In the genomic region with DNA sequence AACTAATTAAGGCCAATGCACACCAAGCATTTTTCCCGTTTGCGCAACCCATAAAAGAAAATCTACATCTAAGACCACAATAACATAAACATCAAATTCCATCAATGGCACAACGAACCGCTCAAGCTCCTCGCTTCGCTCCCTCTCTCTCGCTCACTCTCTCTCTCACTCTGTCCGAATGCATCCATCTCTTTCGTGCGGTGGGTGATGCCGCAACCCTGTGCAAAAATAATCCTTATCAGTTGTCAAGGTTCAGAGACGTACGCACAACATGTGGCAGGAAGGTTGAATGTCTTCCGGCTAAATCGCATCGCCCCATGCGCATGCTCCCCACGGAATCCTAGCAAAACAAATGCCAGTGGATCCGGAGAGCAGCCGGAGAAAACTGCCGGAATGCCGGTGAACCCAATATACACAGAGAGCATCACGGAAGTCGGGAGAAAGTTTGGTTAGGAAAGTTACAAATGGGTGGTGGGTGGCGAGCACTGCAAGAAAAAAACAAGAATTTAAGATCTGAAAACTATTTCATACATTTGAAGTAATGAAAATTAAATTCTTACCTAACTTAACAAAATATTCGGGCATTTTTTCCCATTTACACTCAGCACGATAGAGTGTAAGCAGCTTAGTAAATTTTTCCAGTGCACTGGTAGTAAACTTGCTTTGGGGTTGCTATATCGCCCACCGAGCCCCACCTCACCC, we compare ENCODE assay signal across 2 fruit fly cellular contexts.
TF ChIP-seq lines count a peak whose summit lies in the region.

No protein-coding gene starts in this region.

TF ChIP-seq in whole organism, embryonic, 481 proteins besides CTCF, POLR2A, EP300 and RAD21 (continued from another document and continues in another):
- TF ChIP-seq chn (GFP tag; optimal IDR thresholded peaks at IDR 0.05; lab: Kevin White, UChicago) (peak; percentile 80), CG8290 (GFP tag; optimal IDR thresholded peaks at IDR 0.05; lab: Kevin White, UChicago) (peak; percentile 63), CG8290 (tag; optimal IDR thresholded peaks at IDR 0.05; lab: Kevin White, UChicago) (peak in 1 of 2 experiments; percentile 97), Vsx1 (GFP tag; optimal IDR thresholded peaks at IDR 0.05; lab: Kevin White, UChicago) (peak; percentile 74), yki (optimal IDR thresholded peaks at IDR 0.05; lab: Kevin White, UChicago) (no peak), Sox102F (GFP tag; optimal IDR thresholded peaks at IDR 0.05; lab: Kevin White, UChicago) (peak; percentile 94), CG4617 (GFP tag; optimal IDR thresholded peaks at IDR 0.05; lab: Kevin White, UChicago; ENCODE audit: borderline replicate concordance) (peak; percentile 78), en (GFP tag; optimal IDR thresholded peaks at IDR 0.05; lab: Kevin White, UChicago) (peak; percentile 84), gsb-n (tag; optimal IDR thresholded peaks at IDR 0.05; lab: Kevin White, UChicago) (peak; percentile 80), CG5245 (GFP tag; optimal IDR thresholded peaks at IDR 0.05; lab: Kevin White, UChicago) (peak; percentile 91), CG8089 (GFP tag; optimal IDR thresholded peaks at IDR 0.05; lab: Kevin White, UChicago) (peak; percentile 57), Doc2 (GFP tag; IDR thresholded peaks at IDR 0.05; lab: Robert Waterston, UW) (peak; percentile 83), jing (GFP tag; optimal IDR thresholded peaks at IDR 0.05; lab: Kevin White, UChicago) (peak; percentile 84), CG3838 (GFP tag; optimal IDR thresholded peaks at IDR 0.05; lab: Kevin White, UChicago) (peak; percentile 55), gce (GFP tag; IDR thresholded peaks at IDR 0.05; lab: Robert Waterston, UW) (peak; percentile 82), CG15696 (tag; optimal IDR thresholded peaks at IDR 0.05; lab: Kevin White, UChicago) (peak; percentile 44), abd-A (tag; optimal IDR thresholded peaks at IDR 0.05; lab: Kevin White, UChicago) (peak; percentile 69), CG18764 (GFP tag; optimal IDR thresholded peaks at IDR 0.05; lab: Kevin White, UChicago) (peak; percentile 82), eve (GFP tag; optimal IDR thresholded peaks at IDR 0.05; lab: Kevin White, UChicago) (peak in 1 of 2 experiments; percentile 92), nerfin-2 (GFP tag; IDR thresholded peaks at IDR 0.05; lab: Robert Waterston, UW; ENCODE audit: partially characterized antibody) (no peak), cato (GFP tag; optimal IDR thresholded peaks at IDR 0.05; lab: Kevin White, UChicago; ENCODE audit: borderline replicate concordance) (peak; percentile 69), CG10565 (GFP tag; optimal IDR thresholded peaks at IDR 0.05; lab: Kevin White, UChicago) (peak; percentile 58), CG10979 (tag; optimal IDR thresholded peaks at IDR 0.05; lab: Kevin White, UChicago) (peak; percentile 88), ci (GFP tag; IDR thresholded peaks at IDR 0.05; lab: Robert Waterston, UW) (peak; percentile 97), CG10267 (tag; optimal IDR thresholded peaks at IDR 0.05; lab: Kevin White, UChicago) (peak; percentile 81), B-H2 (GFP tag; optimal IDR thresholded peaks at IDR 0.05; lab: Kevin White, UChicago) (peak; percentile 84), hb (GFP tag; IDR thresholded peaks at IDR 0.05; lab: Robert Waterston, UW; ENCODE audit: partially characterized antibody) (0 out of 3 replicates have a peak, but pooled peaks have one; percentile 36), CG4424 (GFP tag; optimal IDR thresholded peaks at IDR 0.05; lab: Kevin White, UChicago) (peak; percentile 90), unpg (GFP tag; optimal IDR thresholded peaks at IDR 0.05; lab: Kevin White, UChicago) (peak; percentile 93), bab2 (GFP tag; optimal IDR thresholded peaks at IDR 0.05; lab: Kevin White, UChicago) (peak; percentile 84), CHES-1-like (GFP tag; optimal IDR thresholded peaks at IDR 0.05; lab: Kevin White, UChicago) (peak; percentile 84), dpn (GFP tag; optimal IDR thresholded peaks at IDR 0.05; lab: Kevin White, UChicago) (peak; percentile 93 to 94), dmrt11E (tag; optimal IDR thresholded peaks at IDR 0.05; lab: Kevin White, UChicago) (peak; percentile 47), CG15011 (GFP tag; optimal IDR thresholded peaks at IDR 0.05; lab: Kevin White, UChicago) (peak; percentile 85), CG16863 (GFP tag; optimal IDR thresholded peaks at IDR 0.05; lab: Kevin White, UChicago) (peak; percentile 85), Hr51 (GFP tag; optimal IDR thresholded peaks at IDR 0.05; lab: Kevin White, UChicago) (peak; percentile 82 to 92), Tbp (GFP tag; optimal IDR thresholded peaks at IDR 0.05; lab: Kevin White, UChicago) (no peak), schlank (tag; optimal IDR thresholded peaks at IDR 0.05; lab: Kevin White, UChicago) (peak; percentile 96), CG13775 (GFP tag; optimal IDR thresholded peaks at IDR 0.05; lab: Kevin White, UChicago) (peak; percentile 86), lola (GFP tag; optimal IDR thresholded peaks at IDR 0.05; lab: Kevin White, UChicago) (peak in 1 of 3 experiments; percentile 66), CG6689 (GFP tag; IDR thresholded peaks at IDR 0.05; lab: Robert Waterston, UW) (peak; percentile 94), CG4730 (GFP tag; IDR thresholded peaks at IDR 0.05; lab: Robert Waterston, UW) (peak; percentile 91), ase (GFP tag; IDR thresholded peaks at IDR 0.05; lab: Robert Waterston, UW) (peak; percentile 93), CG3407 (GFP tag; optimal IDR thresholded peaks at IDR 0.05; lab: Kevin White, UChicago) (peak; percentile 85), fd102C (GFP tag; optimal IDR thresholded peaks at IDR 0.05; lab: Kevin White, UChicago) (no peak), sug (tag; optimal IDR thresholded peaks at IDR 0.05; lab: Kevin White, UChicago) (peak; percentile 87), phol (tag; optimal IDR thresholded peaks at IDR 0.05; lab: Kevin White, UChicago) (peak; percentile 89), CG18011 (GFP tag; optimal IDR thresholded peaks at IDR 0.05; lab: Kevin White, UChicago) (peak; percentile 83), ERR (GFP tag; optimal IDR thresholded peaks at IDR 0.05; lab: Kevin White, UChicago) (peak; percentile 89), CG17328 (GFP tag; IDR thresholded peaks at IDR 0.05; lab: Robert Waterston, UW) (peak; percentile 93), Dbx (GFP tag; IDR thresholded peaks at IDR 0.05; lab: Robert Waterston, UW) (peak; percentile 97), kay (GFP tag; optimal IDR thresholded peaks at IDR 0.05; lab: Kevin White, UChicago) (peak; percentile 89), CG5953 (GFP tag; IDR thresholded peaks at IDR 0.05; lab: Robert Waterston, UW) (peak; percentile 89), knrl (GFP tag; IDR thresholded peaks at IDR 0.05; lab: Robert Waterston, UW; ENCODE audit: partially characterized antibody) (no peak), CG8388 (GFP tag; optimal IDR thresholded peaks at IDR 0.05; lab: Kevin White, UChicago) (peak; percentile 84), klu (GFP tag; IDR thresholded peaks at IDR 0.05; lab: Robert Waterston, UW) (peak; percentile 90), Fer3 (tag; optimal IDR thresholded peaks at IDR 0.05; lab: Kevin White, UChicago) (peak; percentile 96), CG17186 (GFP tag; optimal IDR thresholded peaks at IDR 0.05; lab: Kevin White, UChicago) (peak; percentile 73), CG6272 (GFP tag; IDR thresholded peaks at IDR 0.05; lab: Robert Waterston, UW) (peak; percentile 92), wdn (GFP tag; IDR thresholded peaks at IDR 0.05; lab: Robert Waterston, UW) (peak; percentile 96)

TF ChIP-seq in whole organism, prepupa, 60 proteins besides CTCF, POLR2A, EP300 and RAD21 (continued from another document):
- TF ChIP-seq Hr4 (GFP tag; optimal IDR thresholded peaks at IDR 0.05; lab: Kevin White, UChicago) = peak; percentile 79
- TF ChIP-seq CG8319 (GFP tag; optimal IDR thresholded peaks at IDR 0.05; lab: Kevin White, UChicago) = peak; percentile 63
- TF ChIP-seq CG11902 (GFP tag; optimal IDR thresholded peaks at IDR 0.05; lab: Kevin White, UChicago) = peak; percentile 54
- TF ChIP-seq achi (GFP tag; optimal IDR thresholded peaks at IDR 0.05; lab: Kevin White, UChicago) = peak; percentile 80
- TF ChIP-seq svp (GFP tag; lab: Kevin White, UChicago) = peak; percentile 72
- TF ChIP-seq Hr39 (GFP tag; optimal IDR thresholded peaks at IDR 0.05; lab: Kevin White, UChicago) = peak; percentile 74
- TF ChIP-seq CG11762 (GFP tag; optimal IDR thresholded peaks at IDR 0.05; lab: Kevin White, UChicago; ENCODE audit: insufficient read depth) = peak; percentile 77
- peak; percentile 91 for TF ChIP-seq eg (GFP tag; IDR thresholded peaks at IDR 0.05; lab: Robert Waterston, UW)
- peak; percentile 78 for TF ChIP-seq CG4318 (GFP tag; optimal IDR thresholded peaks at IDR 0.05; lab: Kevin White, UChicago)
- peak; percentile 73 for TF ChIP-seq spab (GFP tag; optimal IDR thresholded peaks at IDR 0.05; lab: Kevin White, UChicago)
- TF ChIP-seq CG10631 (GFP tag; optimal IDR thresholded peaks at IDR 0.05; lab: Kevin White, UChicago) = peak; percentile 83
- TF ChIP-seq Eip78C (GFP tag; lab: Kevin White, UChicago) = peak; percentile 91
